Worm (Caenorhabditis elegans) whole organism, L3 larva: Measurements from ENCODE around the gene tre-5.

Experiments
- ama-1 ChIP-seq: fragments of 150-350 bp; optimal IDR thresholded peaks from 2 replicates; lab custom pipeline; 2018
- ceh-16 ChIP-seq: sonication (generic microtip); optimal IDR thresholded peaks from 2 replicates; lab custom pipeline; 2017; ENCODE audit warnings: missing biosample characterization, missing genetic modification characterization
- ceh-82 ChIP-seq: fragments of 150-350 bp; optimal IDR thresholded peaks from 2 replicates; lab custom pipeline; 2014; ENCODE audit warnings: missing biosample characterization, missing genetic modification characterization
- fkh-10 ChIP-seq: sonication (generic microtip); optimal IDR thresholded peaks from 2 replicates; lab custom pipeline; 2017; ENCODE audit warnings: missing biosample characterization, missing genetic modification reagents, missing genetic modification characterization
- fkh-2 ChIP-seq: fragments of 150-350 bp; optimal IDR thresholded peaks from 2 replicates; lab custom pipeline; 2014; ENCODE audit warnings: missing biosample characterization, missing genetic modification reagents, missing genetic modification characterization
- mdl-1 ChIP-seq: fragments of 150-350 bp; optimal IDR thresholded peaks from 2 replicates; lab custom pipeline; 2014; ENCODE audit warnings: missing biosample characterization, missing genetic modification characterization
- sea-2 ChIP-seq: fragments of 150-350 bp; sonication (generic microtip); optimal IDR thresholded peaks from 4 replicates; lab custom pipeline; 2014; ENCODE audit warnings: missing biosample characterization, missing genetic modification reagents, missing genetic modification characterization
- unc-62 ChIP-seq: fragments of 150-350 bp; sonication (generic microtip); optimal IDR thresholded peaks from 4 replicates; lab custom pipeline; 2014; ENCODE audit warnings: missing biosample characterization, missing genetic modification reagents, missing genetic modification characterization
- ztf-4 ChIP-seq: fragments of 150-350 bp; optimal IDR thresholded peaks from 2 replicates; lab custom pipeline; 2014; ENCODE audit warnings: missing biosample characterization, missing genetic modification characterization

- TF ChIP-seq mdl-1 (tag; lab: Kevin White, UChicago) (no peak), fkh-2 (no peak), sea-2 (GFP tag; lab: Kevin White, UChicago) (no peak), unc-62 (GFP tag; lab: Kevin White, UChicago) (no peak), ztf-4 (tag; lab: Kevin White, UChicago) (no peak), ama-1 (lab: Kevin White, UChicago) (no peak), ceh-82 (no peak), fkh-10 (GFP tag; lab: Kevin White, UChicago) (no peak), ceh-16 (tag; lab: Kevin White, UChicago) (no peak)
These were observed 13.7 kb upstream of the tre-5 start for ce11 chrII:68757-69156.
